Fruit fly (Drosophila melanogaster) whole organism, larva: ENCODE measurements around the gene Wdr81.
"Not testable (repeated sequence)": the region's sequence is repeated elsewhere in the genome, so short reads cannot be mapped to it uniquely, and the experiment has no call there.

Source experiments
- noc ChIP-seq: fragments of 200-800 bp; sonication (Bioruptor generic); optimal IDR thresholded peaks from 3 replicates; lab custom pipeline; 2019; ENCODE audit warnings: missing biosample characterization, mild to moderate bottlenecking, missing genetic modification characterization, moderate library complexity

Wdr81 gene

DNA sequence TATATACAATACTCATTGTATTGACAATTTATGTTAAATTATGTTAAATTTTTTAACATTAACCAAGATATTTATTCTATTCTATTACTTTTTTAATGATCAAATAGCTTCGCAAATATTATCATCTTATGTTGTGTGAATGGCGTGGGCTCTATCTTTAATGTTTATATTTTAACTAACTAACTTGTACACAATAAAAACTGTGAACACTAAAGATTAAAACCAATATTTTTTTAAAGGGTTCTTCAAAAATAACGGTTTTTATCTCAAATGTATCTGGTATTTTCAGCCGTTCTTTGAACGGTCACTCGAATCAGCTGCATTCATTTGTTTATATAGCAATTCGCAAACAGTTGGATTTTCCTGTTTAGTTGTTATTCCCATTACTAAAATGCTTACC is 28.2 kb downstream of the Wdr81 start, which contains the start of gene Ada1-2:
Gene Ada1-2, plus strand, starts transcription at position 301 of the 400 bp plus-strand sequence.
- TF ChIP-seq noc (tag; lab: Kevin White, UChicago), result not testable (repeated sequence)

DNA sequence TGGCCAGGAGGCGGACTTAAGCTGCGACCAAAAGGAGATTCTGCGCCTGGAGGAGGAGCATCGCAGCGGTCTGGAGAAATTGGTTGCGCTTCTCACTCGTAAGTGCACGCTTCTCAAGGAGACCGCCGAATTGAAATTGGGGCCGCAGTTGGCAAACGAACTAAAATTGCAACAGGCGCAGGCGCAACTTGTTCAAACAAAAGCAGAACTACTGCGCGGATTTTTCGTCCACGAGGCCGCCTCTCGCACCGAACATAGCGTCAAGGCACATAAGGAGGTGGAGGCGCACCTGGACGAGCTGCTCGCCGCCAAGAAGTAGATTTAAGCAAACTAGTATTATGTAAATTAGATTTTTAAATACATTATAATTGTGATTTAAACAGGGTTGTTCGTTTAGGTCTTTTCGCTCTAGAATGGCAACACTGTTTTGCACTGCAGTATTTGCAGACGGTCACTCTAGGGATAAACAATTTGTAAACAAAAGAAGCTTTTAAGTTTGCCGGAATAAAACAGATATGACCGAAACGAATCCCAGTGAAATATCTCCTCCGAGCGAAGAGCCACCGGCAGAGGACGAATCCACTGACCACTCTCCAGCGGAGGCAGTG is 30.2 kb downstream of the Wdr81 start, which contains the start of gene escl:
Gene escl, plus strand, starts transcription at position 470 of the 608 bp plus-strand sequence.
- no peak for TF ChIP-seq noc (tag; lab: Kevin White, UChicago)

DNA sequence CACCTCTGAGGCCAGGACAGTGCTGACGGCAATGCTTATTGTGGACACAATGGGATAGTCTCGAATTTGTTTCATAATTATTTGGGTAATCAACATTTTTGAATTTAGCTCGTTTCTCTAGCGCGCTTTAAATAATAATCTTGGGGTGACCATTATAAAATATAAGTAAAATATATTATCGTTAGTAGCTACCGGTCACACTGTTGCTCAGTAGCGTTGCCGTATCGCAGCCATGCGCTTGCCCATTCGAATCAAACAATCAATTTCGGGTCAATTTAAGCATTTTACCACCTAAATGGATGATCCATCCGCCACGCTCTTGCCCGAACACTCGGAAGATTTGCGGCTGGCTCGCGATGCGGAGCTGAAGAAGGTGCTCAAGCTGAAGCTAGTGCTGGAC is 31.0 kb downstream of the Wdr81 start, which contains the start of the genes zuc and dgt2:
Gene zuc, minus strand, starts transcription at position 154 of the 400 bp plus-strand sequence.
Gene dgt2, plus strand, starts transcription at position 208 of the 400 bp plus-strand sequence.
- TF ChIP-seq noc (tag; lab: Kevin White, UChicago), result no peak

DNA sequence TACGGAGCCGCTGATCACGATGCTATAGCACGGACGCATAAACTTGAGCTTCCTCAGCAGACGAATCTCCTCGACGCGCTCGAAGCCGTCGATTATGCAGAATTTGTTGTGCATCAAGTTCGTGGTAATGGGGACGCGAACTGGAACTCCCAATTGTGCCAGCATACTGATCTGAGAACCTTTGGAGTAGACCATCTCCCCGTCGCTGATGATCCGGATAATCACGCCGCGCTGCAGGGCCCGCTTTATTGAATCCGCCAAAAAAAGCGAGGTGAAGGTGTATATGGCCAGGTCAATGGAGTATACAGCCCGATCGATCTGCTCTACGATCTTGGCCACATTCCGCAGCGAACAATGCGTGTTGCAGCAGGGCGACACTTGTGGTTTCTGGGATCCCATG is 31.6 kb downstream of the Wdr81 start:
- no peak for TF ChIP-seq noc (tag; lab: Kevin White, UChicago)

DNA sequence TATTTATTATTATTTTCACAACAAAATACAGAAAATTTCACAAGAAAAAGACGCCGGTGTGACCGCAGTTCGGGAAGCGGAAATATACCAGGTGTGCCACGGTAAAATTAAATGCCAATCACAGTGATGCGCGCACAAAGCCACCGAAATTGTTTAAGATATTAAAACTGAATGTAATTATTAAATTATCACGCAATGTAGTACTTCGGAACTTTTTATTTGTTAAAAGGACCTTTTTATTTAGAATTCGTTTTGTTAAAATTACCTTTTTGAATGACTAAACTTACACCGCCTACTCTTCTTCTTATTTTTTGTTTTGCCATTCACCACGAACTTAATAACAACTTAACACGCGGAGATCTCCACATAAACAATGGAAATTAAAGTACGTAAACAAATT is 32.8 kb downstream of the Wdr81 start, which contains the start of the genes CG6686 and CG34163:
Gene CG6686, minus strand, starts transcription at position 95 of the 400 bp plus-strand sequence.
Gene CG34163, plus strand, starts transcription at position 326 of the 400 bp plus-strand sequence.
- TF ChIP-seq noc (tag; lab: Kevin White, UChicago), result no peak

DNA sequence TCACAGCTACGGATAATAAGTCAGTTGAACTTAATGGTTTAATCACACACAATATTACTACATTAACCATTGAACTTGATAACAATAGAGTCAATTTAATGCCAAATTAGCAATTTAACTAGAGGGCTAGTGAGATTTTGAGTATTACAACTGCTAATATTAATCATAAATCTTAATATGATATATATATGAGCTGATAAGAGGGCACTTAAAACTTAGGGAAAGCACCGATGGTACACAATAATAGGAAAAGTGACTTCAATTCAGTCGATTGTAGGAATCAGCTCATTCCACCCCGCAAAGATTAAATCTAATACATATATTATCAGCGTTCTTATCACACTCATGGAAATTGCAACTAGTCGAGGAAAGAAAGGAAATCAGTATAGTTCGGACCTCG is 39.5 kb downstream of the Wdr81 start, which contains the start of gene CG16965:
Gene CG16965, plus strand, starts transcription at position 382 of the 400 bp plus-strand sequence.
- TF ChIP-seq noc (tag; lab: Kevin White, UChicago), result no peak

DNA sequence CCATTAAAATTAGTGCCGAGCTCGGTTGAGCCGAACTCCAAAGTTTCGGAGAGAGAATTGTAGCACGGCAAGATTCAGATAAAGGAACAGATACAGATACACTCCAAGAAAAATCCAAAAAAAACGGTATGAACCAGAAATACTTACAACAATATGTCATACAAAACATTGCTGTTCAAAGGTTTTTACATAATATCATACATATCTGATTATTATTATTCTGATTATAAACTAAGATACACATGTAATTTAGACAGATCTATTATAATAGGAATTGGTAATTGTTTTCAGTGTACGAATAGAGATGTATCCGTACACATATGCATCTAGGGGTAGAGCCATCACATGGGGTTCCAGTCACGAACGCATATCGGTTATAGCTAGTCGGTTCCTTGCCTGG is 40.7 kb downstream of the Wdr81 start:
- TF ChIP-seq noc (tag; lab: Kevin White, UChicago), result no peak

DNA sequence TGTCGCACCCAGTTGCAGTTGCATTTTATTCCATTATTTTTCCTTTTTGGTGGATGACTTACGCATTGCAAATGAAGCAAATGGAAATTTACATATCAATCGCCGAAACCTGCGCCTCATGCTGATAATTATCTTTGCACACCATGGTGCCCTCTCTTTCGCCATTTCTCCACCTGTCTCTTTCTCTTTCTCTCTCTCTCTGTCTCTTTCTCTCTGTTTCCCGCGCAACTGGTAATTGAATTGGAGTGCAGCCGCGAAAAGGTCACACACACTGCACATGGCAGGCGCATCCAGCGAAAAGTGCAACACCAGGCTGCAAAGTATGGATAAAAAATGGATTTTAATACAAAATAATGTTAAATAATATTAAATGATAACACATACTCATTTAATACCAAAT is 43.0 kb downstream of the Wdr81 start:
- TF ChIP-seq noc (tag; lab: Kevin White, UChicago), result no peak

DNA sequence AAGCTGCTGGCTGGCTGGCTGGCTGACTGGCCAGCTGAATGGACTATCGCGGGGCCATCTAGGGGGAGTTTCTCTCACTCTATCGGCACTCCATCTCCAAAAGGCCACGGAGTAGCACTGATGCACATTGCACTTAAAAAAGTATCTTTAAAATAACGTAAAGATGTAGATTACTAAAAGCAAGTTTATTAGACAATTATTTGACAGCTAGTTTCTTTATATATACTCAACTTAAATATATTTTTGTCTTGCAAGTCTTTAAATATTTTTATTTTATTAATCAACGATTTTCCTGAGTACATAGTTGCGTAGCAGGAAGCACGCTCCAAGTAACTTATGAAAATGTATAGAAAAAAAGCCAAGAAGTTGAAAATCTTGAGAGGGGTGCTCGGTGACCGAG is 43.8 kb downstream of the Wdr81 start:
- TF ChIP-seq noc (tag; lab: Kevin White, UChicago), result no peak

DNA sequence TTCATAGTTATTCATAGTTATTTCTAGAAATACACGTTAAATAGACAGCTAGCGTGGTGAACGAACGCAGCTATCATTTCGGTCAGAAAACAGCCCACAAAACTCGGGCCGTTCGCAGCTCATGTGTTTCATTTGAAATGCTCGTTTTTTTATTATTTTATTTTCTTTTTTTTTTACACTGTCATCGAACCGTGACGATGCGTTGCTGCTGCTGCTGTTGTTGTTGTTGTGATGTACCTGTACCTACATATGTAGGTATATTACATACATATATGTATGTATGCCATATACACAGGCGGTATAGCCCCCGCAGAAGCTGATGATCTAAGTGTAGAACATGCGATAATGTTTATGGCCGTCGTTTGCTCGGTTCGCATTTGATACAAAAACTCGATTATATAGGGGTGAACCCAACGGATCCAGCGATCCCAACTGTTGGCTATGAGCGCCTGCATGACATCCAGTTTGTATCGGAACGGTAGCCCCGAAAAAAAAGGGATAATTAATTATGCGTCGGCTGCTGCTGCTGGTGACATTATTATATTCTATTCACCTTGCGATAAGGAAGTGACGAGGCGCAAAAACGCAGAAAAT is 47.5 kb downstream of the Wdr81 start:
- no peak for TF ChIP-seq noc (tag; lab: Kevin White, UChicago)

DNA sequence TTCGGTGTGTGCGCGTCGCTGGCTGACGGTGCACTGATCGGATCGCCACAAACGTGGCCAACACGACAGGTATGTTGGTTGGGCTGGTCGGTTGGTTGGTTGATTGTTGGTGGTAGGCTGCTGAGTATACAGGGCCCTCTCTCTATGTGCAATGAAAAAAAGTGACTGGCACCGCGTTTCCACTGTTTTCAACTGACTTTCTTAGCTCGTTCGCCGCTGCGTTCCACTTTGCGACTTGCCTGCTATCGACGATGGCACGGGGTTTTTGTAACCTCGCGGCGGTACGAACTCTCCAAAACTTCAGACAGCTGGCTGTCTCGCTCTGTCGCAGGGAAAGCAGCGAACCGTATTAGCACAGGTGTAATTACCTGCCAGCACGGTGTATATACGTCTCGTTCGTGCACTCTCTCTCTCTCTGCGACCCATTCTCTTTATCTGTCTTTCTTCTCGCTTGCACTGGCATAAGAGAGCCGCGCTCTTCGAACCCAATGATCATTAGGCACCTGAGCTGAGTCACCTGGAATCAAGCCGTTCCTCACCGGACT is 49.8 kb downstream of the Wdr81 start:
- TF ChIP-seq noc (tag; lab: Kevin White, UChicago), result peak; percentile 63

DNA sequence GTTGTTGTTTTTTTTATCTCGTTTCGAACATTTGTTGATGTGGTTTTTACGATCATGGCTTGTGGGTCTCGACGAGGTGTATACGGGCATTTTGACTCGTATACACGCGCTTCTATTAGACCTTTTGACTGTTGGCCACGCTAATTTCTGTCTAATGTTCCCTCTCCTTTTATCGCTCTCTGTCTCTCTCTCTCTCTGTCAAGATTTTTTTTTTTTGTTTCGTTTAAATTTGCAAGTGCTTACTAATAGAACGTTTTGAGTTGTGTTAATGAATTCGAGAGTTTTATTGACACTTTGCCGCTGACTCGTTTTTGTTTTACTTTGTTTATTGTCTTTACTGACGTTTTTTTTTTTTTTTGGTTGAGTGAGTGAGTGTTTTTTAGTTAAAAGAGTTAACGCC is 50.4 kb downstream of the Wdr81 start:
- TF ChIP-seq noc (tag; lab: Kevin White, UChicago), result no peak

DNA sequence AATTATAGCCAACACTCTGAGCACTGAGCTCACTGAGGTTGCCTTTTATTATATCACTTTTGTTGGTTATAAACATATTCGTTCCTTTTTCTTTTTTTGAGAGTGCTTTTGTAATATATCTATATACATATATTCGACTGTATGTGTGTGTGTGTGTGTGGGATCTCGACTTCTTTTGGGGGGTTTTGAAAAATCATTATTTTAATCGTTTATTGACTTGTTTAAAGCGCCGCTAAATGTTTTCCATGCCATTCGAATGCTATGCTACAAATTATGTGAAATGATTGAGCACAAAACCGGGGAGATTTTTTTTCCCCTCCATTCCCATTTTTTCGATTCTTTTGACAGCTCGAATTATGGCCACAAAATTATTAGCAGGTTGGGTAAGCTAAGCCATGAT is 51.3 kb downstream of the Wdr81 start:
- TF ChIP-seq noc (tag; lab: Kevin White, UChicago), result no peak

DNA sequence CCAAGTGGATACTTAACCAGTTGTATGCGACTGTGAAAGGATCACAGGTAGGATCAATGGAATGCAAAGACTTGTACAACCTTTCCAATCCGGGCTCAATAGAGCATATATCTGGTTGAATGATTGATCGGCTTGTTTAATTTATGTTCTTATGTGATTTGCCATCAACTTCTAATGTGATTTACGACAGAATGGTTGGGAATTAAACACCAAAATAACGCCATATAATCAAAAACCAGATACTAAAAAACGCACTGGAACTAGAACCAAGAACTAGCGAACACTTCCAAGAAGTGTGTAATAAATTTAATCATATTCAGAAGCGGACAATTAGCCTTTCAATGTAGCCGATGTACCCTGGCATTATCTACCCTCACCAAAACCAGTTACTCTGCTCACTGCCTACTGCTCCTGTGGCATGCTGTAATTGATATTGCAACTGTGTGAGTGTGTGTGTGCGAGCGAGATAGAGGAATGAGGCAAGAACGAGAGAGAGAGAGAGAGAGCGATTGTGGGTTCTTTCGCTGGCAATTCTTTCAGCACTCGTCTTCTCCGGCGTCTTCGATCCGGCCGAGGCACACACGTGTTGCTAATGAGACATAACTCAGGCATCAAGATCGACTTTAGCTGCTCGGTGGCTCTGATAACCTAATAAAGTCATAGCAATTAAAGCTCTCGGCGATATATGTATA is 52.0 kb downstream of the Wdr81 start:
- no peak for TF ChIP-seq noc (tag; lab: Kevin White, UChicago)

DNA sequence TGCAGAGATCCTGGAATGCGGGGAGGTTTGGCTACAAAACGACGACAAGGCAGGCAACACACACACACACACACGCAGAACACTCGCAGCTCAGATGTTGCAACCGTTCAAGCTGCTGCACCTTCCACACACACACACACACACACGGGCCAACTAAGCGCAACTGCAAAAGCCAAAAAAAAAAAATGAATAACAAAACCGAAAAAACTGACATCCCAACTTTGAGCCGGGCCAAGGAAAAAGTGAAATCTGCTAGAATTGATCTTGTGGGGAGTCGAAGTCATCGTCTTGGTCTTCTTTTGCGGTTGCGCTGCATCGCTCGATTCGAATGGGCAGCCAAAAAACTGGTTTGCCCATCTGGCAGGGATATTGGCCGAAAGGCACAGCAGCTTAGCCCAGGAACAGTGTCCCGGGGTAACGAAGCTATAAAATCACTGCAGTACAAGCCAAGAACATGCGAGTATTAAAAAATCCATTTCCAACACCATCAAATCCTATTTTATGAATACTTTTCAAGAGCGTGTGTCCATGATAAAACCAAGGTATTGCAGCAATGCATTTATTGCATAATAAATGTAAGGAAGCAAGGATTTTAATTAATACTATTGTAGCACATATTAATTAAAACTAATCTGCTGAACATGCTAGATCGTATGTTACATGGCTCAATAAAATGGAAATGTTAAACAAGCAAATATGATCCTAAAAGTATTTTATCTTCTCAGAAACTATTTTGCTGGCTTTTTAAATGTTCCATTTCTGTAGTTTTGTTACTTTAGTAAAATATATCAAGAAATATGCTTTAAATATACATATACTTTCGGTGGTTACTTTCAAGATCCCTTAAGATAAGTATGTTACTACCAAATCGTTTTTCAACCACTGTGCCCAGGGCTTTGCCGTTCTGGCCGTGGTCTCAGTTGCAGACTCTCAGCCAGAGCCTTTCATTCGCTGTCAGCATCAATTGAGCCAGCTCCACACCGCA is 54.9 kb downstream of the Wdr81 start:
- no peak for TF ChIP-seq noc (tag; lab: Kevin White, UChicago)
